Worm (Caenorhabditis elegans): Measurements from ENCODE around the gene nhr-146.
"Not testable (repeated sequence)": the region's sequence is repeated elsewhere in the genome, so short reads cannot be mapped to it uniquely, and the experiment has no call there.

ce11 chrIV:1645198-1645597 is 18.6 kb downstream of the nhr-146 start, which contains the start of gene nhr-274:
- not testable (repeated sequence) for TF ChIP-seq pha-4 (tag; optimal IDR thresholded peaks at IDR 0.05); skn-1 (tag; optimal IDR thresholded peaks at IDR 0.05); unc-39 (tag; optimal IDR thresholded peaks at IDR 0.05); nhr-25 (tag; optimal IDR thresholded peaks at IDR 0.05); R02D3.7 (tag; optimal IDR thresholded peaks at IDR 0.05); fkh-10 (GFP tag; optimal IDR thresholded peaks at IDR 0.05); lsy-12 (tag; optimal IDR thresholded peaks at IDR 0.05)

Measured in whole organism, L3 larva.